Worm (Caenorhabditis elegans): ENCODE measurements around the gene C42D4.3.

C42D4.3 gene

DNA sequence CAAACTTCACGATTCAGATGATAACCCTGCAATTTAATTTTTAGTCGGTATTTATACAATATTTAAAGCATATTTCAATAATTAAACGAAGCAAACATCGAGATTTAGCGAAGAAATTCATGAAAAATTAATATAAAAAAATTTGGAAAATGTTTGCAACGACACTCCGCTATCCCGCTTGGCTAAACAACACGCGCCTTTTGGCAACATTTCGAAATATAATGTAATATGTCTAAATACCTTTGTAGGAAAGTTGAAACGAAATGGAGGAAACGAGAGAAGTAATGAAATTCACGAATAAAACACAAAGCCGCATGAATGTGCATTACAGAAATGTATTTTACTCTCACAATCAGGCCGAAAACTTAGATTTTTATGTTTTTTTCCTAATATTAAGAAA, 13.3 kb upstream of the C42D4.3 start, which contains the start of gene rpc-1 (continued):
- peak; percentile 4 for TF ChIP-seq swsn-7 (tag; optimal IDR thresholded peaks at IDR 0.05)
- TF ChIP-seq ceh-8 (GFP tag; optimal IDR thresholded peaks at IDR 0.05), result no peak
- TF ChIP-seq ztf-11 (tag; optimal IDR thresholded peaks at IDR 0.05), result no peak
- no peak for TF ChIP-seq nhr-28 (tag; optimal IDR thresholded peaks at IDR 0.05)
- TF ChIP-seq Y116A8C.19 (tag; optimal IDR thresholded peaks at IDR 0.05; ENCODE audit: borderline replicate concordance), result no peak
- TF ChIP-seq elt-3 (tag; optimal IDR thresholded peaks at IDR 0.05), result peak in 1 of 6 experiments; percentile 3
- TF ChIP-seq lsy-2 (tag; optimal IDR thresholded peaks at IDR 0.05), result peak; percentile 22 to 75
- peak; percentile 47 for TF ChIP-seq F16B12.6 (tag; optimal IDR thresholded peaks at IDR 0.05)
- TF ChIP-seq aly-2 (tag; optimal IDR thresholded peaks at IDR 0.05), result no peak
- TF ChIP-seq snu-23 (GFP tag; optimal IDR thresholded peaks at IDR 0.05), result peak; percentile 30
- no peak for TF ChIP-seq elt-2 (tag; optimal IDR thresholded peaks at IDR 0.05)
- peak; percentile 50 to 79 for TF ChIP-seq efl-1 (optimal IDR thresholded peaks at IDR 0.05)
- TF ChIP-seq efl-1 (GFP tag; optimal IDR thresholded peaks at IDR 0.05 in 1 of 2), result peak; percentile 74 to 98
- no peak for TF ChIP-seq pag-3 (tag; optimal IDR thresholded peaks at IDR 0.05; ENCODE audit: borderline replicate concordance, insufficient read depth)
- no peak for TF ChIP-seq lin-14 (GFP tag; optimal IDR thresholded peaks at IDR 0.05)

DNA sequence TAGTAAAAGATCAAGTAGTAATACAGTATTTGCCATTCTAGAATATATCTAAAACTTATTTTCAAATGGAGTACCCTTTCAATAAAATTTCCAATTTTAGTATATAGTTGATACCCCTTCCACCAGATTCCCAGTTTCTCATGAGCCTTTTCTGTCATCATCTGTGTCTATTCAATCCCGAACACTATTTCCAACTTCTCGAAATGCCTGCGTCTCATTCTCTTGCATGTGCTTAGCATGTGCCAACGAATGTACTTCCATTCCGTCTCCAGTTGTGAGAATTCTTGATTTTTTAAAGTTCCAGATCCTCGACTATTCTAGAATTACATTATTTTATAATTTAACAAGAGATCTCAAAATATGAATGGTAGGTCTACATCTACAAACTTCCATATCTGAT, 12.5 kb upstream of the C42D4.3 start, which contains the start of gene C42D4.18:
C42D4.18 (plus strand) TSS at position 231 of the 400 bp plus-strand sequence.
- TF ChIP-seq lin-39 (tag; optimal IDR thresholded peaks at IDR 0.05) (no peak), isw-1 (GFP tag; IDR thresholded peaks at IDR 0.05) (peak; percentile 24), rnt-1 (tag; optimal IDR thresholded peaks at IDR 0.05) (peak; percentile 38), nhr-71 (tag; optimal IDR thresholded peaks at IDR 0.05) (peak; percentile 57), snu-23 (GFP tag; optimal IDR thresholded peaks at IDR 0.05) (peak; percentile 50), egl-27 (tag; optimal IDR thresholded peaks at IDR 0.05) (no peak), pqm-1 (tag; optimal IDR thresholded peaks at IDR 0.05) (no peak), mdl-1 (tag; optimal IDR thresholded peaks at IDR 0.05) (peak in 1 of 2 experiments; percentile 29), dsc-1 (tag; optimal IDR thresholded peaks at IDR 0.05) (peak; percentile 42), lir-3 (tag; optimal IDR thresholded peaks at IDR 0.05; ENCODE audit: poor library complexity) (peak; percentile 7), lsy-2 (tag; optimal IDR thresholded peaks at IDR 0.05) (peak; percentile 36 to 44), dpl-1 (GFP tag; optimal IDR thresholded peaks at IDR 0.05) (peak; percentile 8 to 27 (median 13)), ceh-82 (tag; optimal IDR thresholded peaks at IDR 0.05) (peak in 1 of 3 experiments; percentile 31), F16B12.6 (tag; optimal IDR thresholded peaks at IDR 0.05) (peak; percentile 16), efl-1 (optimal IDR thresholded peaks at IDR 0.05) (peak; percentile 65 to 73), efl-1 (GFP tag; optimal IDR thresholded peaks at IDR 0.05 in 1 of 2) (peak in 1 of 2 experiments; percentile 82), aly-2 (tag; optimal IDR thresholded peaks at IDR 0.05) (no peak), nhr-85 (tag) (peak; percentile 44), swsn-7 (tag; optimal IDR thresholded peaks at IDR 0.05) (peak; percentile 25), nhr-47 (tag; optimal IDR thresholded peaks at IDR 0.05) (peak; percentile 38), mep-1 (tag; optimal IDR thresholded peaks at IDR 0.05) (peak; percentile 53), fkh-8 (tag; optimal IDR thresholded peaks at IDR 0.05) (peak; percentile 37), fkh-10 (GFP tag; optimal IDR thresholded peaks at IDR 0.05) (no peak), unc-30 (tag; optimal IDR thresholded peaks at IDR 0.05) (no peak)

DNA sequence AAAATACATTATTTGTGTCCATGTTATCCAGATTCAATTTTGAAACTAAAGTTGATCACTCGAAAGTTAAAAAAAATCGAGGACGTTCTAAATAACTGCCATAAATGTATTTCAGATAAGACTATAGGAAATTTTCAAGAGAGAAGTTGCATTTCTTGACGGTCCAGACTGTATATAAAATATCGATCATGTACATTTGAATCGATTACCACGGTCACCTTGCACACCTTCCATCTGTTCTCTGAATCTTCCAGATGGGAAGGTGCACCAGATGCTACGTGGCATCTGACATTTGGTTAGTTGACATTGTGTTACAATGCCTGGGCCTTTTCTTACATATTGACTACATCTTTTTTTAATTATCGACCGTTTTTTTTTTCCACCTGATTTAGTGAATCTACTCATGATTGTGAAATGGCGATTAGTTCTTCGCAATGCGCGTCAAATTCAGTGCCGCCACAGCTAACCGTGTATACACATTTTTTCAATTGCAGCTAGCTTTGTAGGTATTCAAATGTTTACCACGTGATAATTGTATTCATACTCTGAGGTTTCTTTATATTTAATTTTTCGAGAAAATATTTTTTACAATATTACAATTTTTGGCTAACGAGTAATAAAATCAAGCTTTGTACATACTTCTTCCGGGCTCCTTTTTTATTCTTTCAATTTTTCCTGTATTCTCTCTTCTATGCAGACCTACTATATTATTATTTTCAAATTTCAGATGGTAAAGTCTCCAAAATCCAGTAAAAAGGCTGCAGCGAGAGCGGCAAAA, 10.9 kb upstream of the C42D4.3 start, which contains the start of gene skr-16:
skr-16 (plus strand) TSS at position 728 of the 778 bp plus-strand sequence.
- TF ChIP-seq nhr-85 (tag) (peak; percentile 55), dsc-1 (tag; optimal IDR thresholded peaks at IDR 0.05) (peak; percentile 32), mdl-1 (tag; optimal IDR thresholded peaks at IDR 0.05) (peak in 1 of 2 experiments; percentile 47), elt-2 (tag; optimal IDR thresholded peaks at IDR 0.05) (no peak), egl-13 (tag; optimal IDR thresholded peaks at IDR 0.05) (no peak), fkh-8 (tag; optimal IDR thresholded peaks at IDR 0.05) (peak; percentile 6), efl-1 (optimal IDR thresholded peaks at IDR 0.05) (peak; percentile 7 to 50), efl-1 (GFP tag; optimal IDR thresholded peaks at IDR 0.05 in 1 of 2) (peak; percentile 64 to 92), skn-1 (tag; optimal IDR thresholded peaks at IDR 0.05) (peak; percentile 13), snpc-4 (tag; optimal IDR thresholded peaks at IDR 0.05) (peak; percentile 9), hlh-4 (tag; optimal IDR thresholded peaks at IDR 0.05) (no peak), lin-35 (GFP tag; optimal IDR thresholded peaks at IDR 0.05) (peak; percentile 22 to 64), rnt-1 (tag; optimal IDR thresholded peaks at IDR 0.05) (peak; percentile 1), lsy-2 (tag; optimal IDR thresholded peaks at IDR 0.05) (peak in 1 of 2 experiments; percentile 20), F16B12.6 (tag; optimal IDR thresholded peaks at IDR 0.05) (peak; percentile 82), nhr-47 (tag; optimal IDR thresholded peaks at IDR 0.05) (peak; percentile 5), mep-1 (tag; optimal IDR thresholded peaks at IDR 0.05) (peak; percentile 79), vab-15 (tag; optimal IDR thresholded peaks at IDR 0.05) (no peak), dpl-1 (GFP tag; optimal IDR thresholded peaks at IDR 0.05) (peak; percentile 26 to 70 (median 27))
